Worm (Caenorhabditis elegans) whole organism, late embryonic: ENCODE data around the gene tax-6.
A peak's percentile ranks its signal among the peaks of the same experiment; 100 is the strongest.

Experiments used
- C08G9.2 ChIP-seq: sonication (generic microtip); optimal IDR thresholded peaks from 2 replicates; lab custom pipeline; 2016; ENCODE audit warnings: mild to moderate bottlenecking, missing genetic modification characterization, moderate library complexity, missing compliant biosample characterization
- C38D4.7 ChIP-seq: fragments of 200-800 bp; sonication (Bioruptor generic); optimal IDR thresholded peaks from 2 replicates; lab custom pipeline; 2018; ENCODE audit warnings: mild to moderate bottlenecking, missing genetic modification characterization, moderate library complexity, missing compliant biosample characterization
- K02D7.2 ChIP-seq: sonication (generic microtip); optimal IDR thresholded peaks from 2 replicates; lab custom pipeline; 2017; ENCODE audit warnings: mild to moderate bottlenecking, missing genetic modification characterization, missing compliant biosample characterization
- T23F11.4 ChIP-seq: fragments of 200-800 bp; sonication (Bioruptor generic); optimal IDR thresholded peaks from 2 replicates; lab custom pipeline; 2018; ENCODE audit warnings: mild to moderate bottlenecking, missing genetic modification characterization, missing compliant biosample characterization
- Y22D7AL.16 ChIP-seq: sonication (generic microtip); optimal IDR thresholded peaks from 2 replicates; lab custom pipeline; 2016; ENCODE audit warnings: missing genetic modification characterization, missing compliant biosample characterization
- ama-1 ChIP-seq: fragments of 150-350 bp; optimal IDR thresholded peaks from 2 replicates; lab custom pipeline; 2014
- ceh-18 ChIP-seq: sonication (generic microtip); optimal IDR thresholded peaks from 2 replicates; lab custom pipeline; 2016; ENCODE audit warnings: missing genetic modification characterization, missing compliant biosample characterization
- ceh-2 ChIP-seq: sonication (generic microtip); optimal IDR thresholded peaks from 2 replicates; lab custom pipeline; 2016; ENCODE audit warnings: missing genotype, missing genetic modification characterization, missing compliant biosample characterization
- ceh-24 ChIP-seq: sonication (generic microtip); optimal IDR thresholded peaks from 2 replicates; lab custom pipeline; 2016; ENCODE audit warnings: mild to moderate bottlenecking, missing genetic modification characterization, missing compliant biosample characterization
- ceh-48 ChIP-seq: sonication (generic microtip); optimal IDR thresholded peaks from 2 replicates; lab custom pipeline; 2016; ENCODE audit warnings: missing genetic modification characterization, inconsistent platforms, missing compliant biosample characterization
- ceh-6 ChIP-seq: fragments of 200-800 bp; sonication (Bioruptor generic); optimal IDR thresholded peaks from 2 replicates; lab custom pipeline; 2018; ENCODE audit warnings: mild to moderate bottlenecking, missing genetic modification characterization, missing compliant biosample characterization
- che-1 ChIP-seq: sonication (generic microtip); optimal IDR thresholded peaks from 2 replicates; lab custom pipeline; 2016; ENCODE audit warnings: mild to moderate bottlenecking, missing genetic modification characterization, missing compliant biosample characterization
- dmd-4 ChIP-seq: sonication (generic microtip); optimal IDR thresholded peaks from 2 replicates; lab custom pipeline; 2016; ENCODE audit warnings: borderline replicate concordance, missing genetic modification characterization, missing compliant biosample characterization
- dve-1 ChIP-seq: sonication (generic microtip); optimal IDR thresholded peaks from 2 replicates; lab custom pipeline; 2017; ENCODE audit warnings: antibody characterized with exemption, mild to moderate bottlenecking, missing genetic modification characterization, missing compliant biosample characterization
- elt-2 ChIP-seq: sonication (generic microtip); optimal IDR thresholded peaks from 2 replicates; lab custom pipeline; 2016; ENCODE audit warnings: missing genetic modification reagents, missing genetic modification characterization, missing compliant biosample characterization
- ets-4 ChIP-seq: sonication (generic microtip); optimal IDR thresholded peaks from 2 replicates; lab custom pipeline; 2016; ENCODE audit warnings: missing genetic modification characterization, missing compliant biosample characterization
- fax-1 ChIP-seq: sonication (generic microtip); optimal IDR thresholded peaks from 2 replicates; lab custom pipeline; 2016; ENCODE audit warnings: missing genotype, missing genetic modification characterization, missing compliant biosample characterization
- fkh-10 ChIP-seq: fragments of 150-350 bp; optimal IDR thresholded peaks from 2 replicates; lab custom pipeline; 2014; ENCODE audit warnings: missing biosample characterization, missing genetic modification reagents, missing genetic modification characterization
- hlh-30 ChIP-seq: sonication (generic microtip); optimal IDR thresholded peaks from 2 replicates; lab custom pipeline; 2017; ENCODE audit warnings: antibody characterized with exemption, missing genetic modification characterization, missing compliant biosample characterization; ENCODE audit not compliant: insufficient read depth
- hlh-6 ChIP-seq: sonication (generic microtip); optimal IDR thresholded peaks from 2 replicates; lab custom pipeline; 2016; ENCODE audit warnings: missing genotype, missing genetic modification characterization, missing compliant biosample characterization
- hlh-8 ChIP-seq: sonication (generic microtip); optimal IDR thresholded peaks from 2 replicates; lab custom pipeline; 2016; ENCODE audit warnings: missing genotype, missing genetic modification characterization, missing compliant biosample characterization
- madf-2 ChIP-seq: sonication (generic microtip); optimal IDR thresholded peaks from 2 replicates; lab custom pipeline; 2017; ENCODE audit warnings: missing genetic modification characterization, missing compliant biosample characterization
- mec-3 ChIP-seq: sonication (generic microtip); optimal IDR thresholded peaks from 2 replicates; lab custom pipeline; 2016; ENCODE audit warnings: borderline replicate concordance, missing genetic modification characterization, missing compliant biosample characterization
- nfya-1 ChIP-seq: sonication (generic microtip); optimal IDR thresholded peaks from 2 replicates; lab custom pipeline; 2017; ENCODE audit warnings: missing genetic modification characterization, mild to moderate bottlenecking, missing compliant biosample characterization, antibody characterized with exemption, moderate library complexity
- nhr-232 ChIP-seq: sonication (generic microtip); optimal IDR thresholded peaks from 2 replicates; lab custom pipeline; 2016; ENCODE audit warnings: missing genetic modification characterization, missing compliant biosample characterization
- npax-4 ChIP-seq: sonication (generic microtip); optimal IDR thresholded peaks from 2 replicates; lab custom pipeline; 2016; ENCODE audit warnings: missing genetic modification characterization, missing compliant biosample characterization
- pax-1 ChIP-seq: fragments of 150-350 bp; optimal IDR thresholded peaks from 2 replicates; lab custom pipeline; 2014; ENCODE audit warnings: missing biosample characterization, missing genetic modification characterization
- pha-4 ChIP-seq: fragments of 150-350 bp; optimal IDR thresholded peaks from 2 replicates; lab custom pipeline; 2018; ENCODE audit warnings: missing biosample characterization, missing genetic modification reagents, missing genetic modification characterization
- pqm-1 ChIP-seq: sonication (generic microtip); optimal IDR thresholded peaks from 2 replicates; lab custom pipeline; 2016; ENCODE audit warnings: missing genetic modification characterization, missing compliant biosample characterization
- rnt-1 ChIP-seq: sonication (generic microtip); optimal IDR thresholded peaks from 2 replicates; lab custom pipeline; 2016; ENCODE audit warnings: missing genetic modification characterization, missing compliant biosample characterization
- syd-9 ChIP-seq: sonication (generic microtip); optimal IDR thresholded peaks from 2 replicates; lab custom pipeline; 2016; ENCODE audit warnings: mild to moderate bottlenecking, missing genetic modification characterization, moderate library complexity, missing compliant biosample characterization
- tbx-7 ChIP-seq: sonication (generic microtip); optimal IDR thresholded peaks from 2 replicates; lab custom pipeline; 2016; ENCODE audit warnings: missing genotype, missing genetic modification characterization, missing compliant biosample characterization
- ttx-3 ChIP-seq: sonication (generic microtip); optimal IDR thresholded peaks from 2 replicates; lab custom pipeline; 2016; ENCODE audit warnings: missing genetic modification reagents, missing genetic modification characterization, missing compliant biosample characterization
- unc-55 ChIP-seq: sonication (generic microtip); optimal IDR thresholded peaks from 2 replicates; lab custom pipeline; 2017; ENCODE audit warnings: missing biosample characterization, missing genetic modification reagents, missing genetic modification characterization
- ztf-16 ChIP-seq: sonication (generic microtip); optimal IDR thresholded peaks from 2 replicates; lab custom pipeline; 2017; ENCODE audit warnings: missing genetic modification characterization, missing compliant biosample characterization

Gene tax-6

ce11 chrIV:10518652-10519051 lies 17.3 kb upstream of the tax-6 start:
- TF ChIP-seq fkh-10 (GFP tag; lab: Kevin White, UChicago) = no peak
- TF ChIP-seq ceh-6 (GFP tag; lab: Kevin White, UChicago) = no peak
- TF ChIP-seq Y22D7AL.16 (tag; lab: Kevin White, UChicago) = no peak
- TF ChIP-seq C38D4.7 = no peak
- TF ChIP-seq ets-4 (tag; lab: Kevin White, UChicago) = no peak
- no peak for TF ChIP-seq ttx-3 (tag; lab: Kevin White, UChicago)
- TF ChIP-seq hlh-6 (tag; lab: Kevin White, UChicago) = no peak
- TF ChIP-seq nhr-232 (tag; lab: Kevin White, UChicago) = no peak
- TF ChIP-seq syd-9 (tag; lab: Kevin White, UChicago) = no peak
- no peak for TF ChIP-seq pax-1 (tag; lab: Kevin White, UChicago)
- TF ChIP-seq K02D7.2 = no peak
- no peak for TF ChIP-seq fax-1
- no peak for TF ChIP-seq mec-3 (tag; lab: Kevin White, UChicago)
- no peak for TF ChIP-seq pha-4
- TF ChIP-seq ceh-24 (tag; lab: Kevin White, UChicago) = no peak
- no peak for TF ChIP-seq rnt-1 (tag; lab: Kevin White, UChicago)

- TF ChIP-seq dve-1 = no peak
- TF ChIP-seq che-1 (tag; lab: Kevin White, UChicago) = no peak
- no peak for TF ChIP-seq nhr-232 (tag; lab: Kevin White, UChicago)
- TF ChIP-seq pqm-1 (tag; lab: Kevin White, UChicago) = no peak
- no peak for TF ChIP-seq npax-4
- TF ChIP-seq hlh-8 (tag; lab: Kevin White, UChicago) = no peak
- TF ChIP-seq, all 69 proteins: peak for 0
These were observed 13.7 kb upstream of the tax-6 start, which contains the start of gene C02F4.4 for ce11 chrIV:10515128-10515527. Gene C02F4.4, minus strand, starts transcription at chrIV:10515228.

DNA sequence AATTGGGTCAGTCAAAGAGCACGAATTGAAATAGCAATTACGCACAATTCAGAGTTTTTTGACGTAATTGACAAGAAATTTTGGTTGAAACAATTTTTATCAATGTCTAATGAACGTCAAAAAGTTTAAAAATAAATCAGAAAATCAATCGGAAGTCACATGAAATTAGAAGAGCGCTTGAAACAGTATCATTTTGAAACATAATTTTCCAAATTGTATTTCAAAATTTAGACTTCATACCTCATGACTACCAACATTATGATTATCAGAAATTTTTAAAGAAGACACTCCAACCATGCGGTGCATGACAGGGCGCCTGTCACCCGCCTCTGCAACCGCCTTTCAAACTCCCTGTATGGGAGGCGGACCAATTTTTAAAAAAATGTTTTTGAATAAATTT lies 11.9 kb upstream of the tax-6 start:
- TF ChIP-seq ceh-48 (tag; lab: Kevin White, UChicago) (no peak), Y22D7AL.16 (tag; lab: Kevin White, UChicago) (no peak), C08G9.2 (no peak), ztf-16 (tag; lab: Kevin White, UChicago) (no peak), ceh-2 (tag; lab: Kevin White, UChicago) (no peak)
- TF ChIP-seq, all 69 proteins: peak for 0

DNA sequence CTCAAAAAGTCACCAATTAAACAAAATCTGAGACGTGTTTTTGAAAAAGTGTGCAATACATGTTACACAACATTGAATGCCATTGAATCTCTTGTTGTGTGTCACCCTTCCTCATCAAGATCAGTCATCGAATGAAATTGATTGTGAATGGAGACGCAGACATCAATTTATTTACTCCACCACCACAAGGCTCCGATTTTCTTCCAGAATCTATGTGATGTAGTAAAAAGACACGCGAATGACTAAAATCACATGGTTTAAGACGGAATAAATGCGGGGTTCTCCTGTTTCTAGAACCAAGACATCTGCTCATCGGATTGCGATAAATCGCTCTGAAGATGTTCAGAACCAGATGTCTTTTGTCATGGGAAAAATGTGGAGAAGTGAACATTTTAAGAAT lies 11.4 kb upstream of the tax-6 start:
- no peak for TF ChIP-seq T23F11.4
- peak; percentile 9 for TF ChIP-seq ceh-18 (tag; lab: Kevin White, UChicago)
- TF ChIP-seq unc-55 (GFP tag; lab: Kevin White, UChicago) = peak; percentile 52
- no peak for TF ChIP-seq elt-2
- no peak for TF ChIP-seq madf-2
- TF ChIP-seq dmd-4 = no peak
- TF ChIP-seq hlh-8 (tag; lab: Kevin White, UChicago) = peak; percentile 73
- TF ChIP-seq nfya-1 (tag; lab: Kevin White, UChicago) = no peak
- TF ChIP-seq rnt-1 (tag; lab: Kevin White, UChicago) = peak; percentile 25
- TF ChIP-seq hlh-30 (tag; lab: Kevin White, UChicago) = peak; percentile 32
- TF ChIP-seq, all 69 proteins: peak for 5

DNA sequence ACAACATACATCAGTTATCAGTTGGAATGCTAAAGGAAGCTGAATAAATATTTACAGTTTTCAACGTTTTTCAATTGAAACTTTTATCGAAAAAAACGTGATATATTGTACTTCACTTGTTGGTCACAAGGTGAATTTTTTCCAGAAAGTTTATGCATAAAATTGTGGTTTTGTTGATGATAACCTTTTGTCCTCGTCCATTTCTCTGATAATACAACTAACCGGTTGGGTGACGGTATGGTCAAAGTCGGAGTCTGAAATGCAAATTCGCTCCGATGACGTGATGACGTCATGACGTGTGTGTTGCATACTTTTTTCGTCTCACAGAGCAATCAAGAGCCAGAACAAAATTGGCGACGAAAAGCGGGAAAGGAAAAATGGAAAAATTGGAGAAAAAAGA lies 10.0 kb upstream of the tax-6 start:
- TF ChIP-seq unc-55 (GFP tag; lab: Kevin White, UChicago) = no peak
- no peak for TF ChIP-seq tbx-7 (tag; lab: Kevin White, UChicago)
- no peak for TF ChIP-seq ama-1 (lab: Kevin White, UChicago)
- TF ChIP-seq npax-4 = no peak
- TF ChIP-seq, all 69 proteins: peak for 0
